Fruit fly (Drosophila melanogaster) whole organism, pupa: ENCODE results near the gene dmrt93B.

Experiments used
- CG10348 ChIP-seq: fragments of 200-800 bp; sonication (Bioruptor generic); IDR thresholded peaks from 2 replicates; pipeline ENCODE4 v1.3.6; 2022; ENCODE audit warnings: missing biosample characterization, missing genetic modification characterization
- CG12605 ChIP-seq: fragments of 200-800 bp; sonication (Bioruptor generic); IDR thresholded peaks from 2 replicates; pipeline ENCODE4 v1.3.6; 2022; ENCODE audit warnings: missing biosample characterization, missing genetic modification characterization
- CG13204 ChIP-seq: fragments of 200-800 bp; sonication (Bioruptor generic); optimal IDR thresholded peaks from 2 replicates; lab custom pipeline; 2018; ENCODE audit warnings: missing biosample characterization, mild to moderate bottlenecking, missing genetic modification characterization, moderate library complexity
- CG15710 ChIP-seq: fragments of 200-800 bp; sonication (Bioruptor generic); optimal IDR thresholded peaks from 2 replicates; lab custom pipeline; 2018; ENCODE audit warnings: missing biosample characterization, mild to moderate bottlenecking, missing genetic modification characterization, moderate library complexity
- CG32121 ChIP-seq: fragments of 200-800 bp; sonication (Bioruptor generic); IDR thresholded peaks from 2 replicates; pipeline ENCODE4 v1.3.6; 2022; ENCODE audit warnings: missing biosample characterization, missing genetic modification characterization
- CG8159 ChIP-seq: fragments of 200-800 bp; sonication (Bioruptor generic); optimal IDR thresholded peaks from 3 replicates; lab custom pipeline; 2018; ENCODE audit warnings: missing biosample characterization, mild to moderate bottlenecking, missing genetic modification characterization, moderate library complexity
- CG8301 ChIP-seq: fragments of 200-800 bp; sonication (Bioruptor generic); optimal IDR thresholded peaks from 2 replicates; lab custom pipeline; 2018; ENCODE audit warnings: missing biosample characterization, mild to moderate bottlenecking, missing genetic modification characterization
- CG9948 ChIP-seq: fragments of 200-800 bp; sonication (Bioruptor generic); optimal IDR thresholded peaks from 2 replicates; lab custom pipeline; 2018; ENCODE audit warnings: missing biosample characterization, mild to moderate bottlenecking, missing genetic modification characterization, moderate library complexity
- D1 ChIP-seq: fragments of 200-800 bp; sonication (Bioruptor generic); optimal IDR thresholded peaks from 2 replicates; lab custom pipeline; 2018; ENCODE audit warnings: missing biosample characterization, mild to moderate bottlenecking, missing genetic modification characterization, moderate library complexity
- EcR ChIP-seq: fragments of 200-800 bp; sonication (Bioruptor generic); optimal IDR thresholded peaks from 3 replicates; lab custom pipeline; 2019; ENCODE audit warnings: missing biosample characterization, missing genetic modification characterization, mild to moderate bottlenecking, moderate library complexity, missing genetic modification reagents
- Ets98B ChIP-seq: fragments of 200-800 bp; sonication (Bioruptor generic); IDR thresholded peaks from 2 replicates; pipeline ENCODE4 v1.3.6; 2022; ENCODE audit warnings: missing biosample characterization, missing genetic modification characterization
- rn ChIP-seq: fragments of 200-800 bp; sonication (Bioruptor generic); IDR thresholded peaks from 2 replicates; pipeline ENCODE4 v1.3.6; 2022; ENCODE audit warnings: missing biosample characterization, missing genetic modification characterization

dm6 chr3R:21066469-21067284 lies 7.1 kb upstream of the dmrt93B start:
- TF ChIP-seq CG10348 (GFP tag; lab: Robert Waterston, UW) (no peak), Ets98B (GFP tag; lab: Robert Waterston, UW) (no peak), CG15710 (tag; lab: Kevin White, UChicago) (no peak), CG8159 (tag; lab: Kevin White, UChicago) (no peak), EcR (GFP tag; lab: Kevin White, UChicago) (no peak), CG9948 (tag; lab: Kevin White, UChicago) (no peak), D1 (tag; lab: Kevin White, UChicago) (no peak), CG32121 (GFP tag; lab: Robert Waterston, UW) (no peak), CG8301 (tag; lab: Kevin White, UChicago) (no peak), rn (no peak), CG12605 (GFP tag; lab: Robert Waterston, UW) (0 out of 2 replicates have a peak, but pooled peaks have one; percentile 13), CG13204 (GFP tag; lab: Kevin White, UChicago) (no peak)
